Fruit fly (Drosophila melanogaster): ENCODE data around the gene rg.
A peak's percentile ranks its signal among the peaks of the same experiment; 100 is the strongest.

The rg gene

dm6 chrX:5086724-5087660 is 1.4 kb downstream of the rg start (continued):
- TF ChIP-seq OdsH (GFP tag; optimal IDR thresholded peaks at IDR 0.05) = peak; percentile 74
- TF ChIP-seq CG11902 (GFP tag; optimal IDR thresholded peaks at IDR 0.05) = peak; percentile 42
- TF ChIP-seq cyc (GFP tag; optimal IDR thresholded peaks at IDR 0.05) = peak; percentile 59
- peak; percentile 56 for TF ChIP-seq CG10631 (GFP tag; optimal IDR thresholded peaks at IDR 0.05)
- TF ChIP-seq Hr39 (GFP tag; optimal IDR thresholded peaks at IDR 0.05) = peak; percentile 77
- no peak for TF ChIP-seq Hr38 (GFP tag; optimal IDR thresholded peaks at IDR 0.05)
- peak; percentile 74 to 76 for TF ChIP-seq ss (GFP tag; optimal IDR thresholded peaks at IDR 0.05)
- peak; percentile 65 for TF ChIP-seq pdm3 (GFP tag; optimal IDR thresholded peaks at IDR 0.05)
- no peak for TF ChIP-seq Gug (GFP tag; IDR thresholded peaks at IDR 0.05)
- TF ChIP-seq CG16779 (tag; optimal IDR thresholded peaks at IDR 0.05) = peak; percentile 64
- peak; percentile 63 for TF ChIP-seq Hr4 (GFP tag; optimal IDR thresholded peaks at IDR 0.05)
- TF ChIP-seq Sox14 (GFP tag; optimal IDR thresholded peaks at IDR 0.05) = peak; percentile 51
- peak; percentile 59 for TF ChIP-seq acj6 (GFP tag; optimal IDR thresholded peaks at IDR 0.05)
- peak; percentile 46 for TF ChIP-seq Sox15 (GFP tag; optimal IDR thresholded peaks at IDR 0.05)
- peak; percentile 59 for TF ChIP-seq Eip75B (GFP tag; optimal IDR thresholded peaks at IDR 0.05)
- peak; percentile 73 for TF ChIP-seq lz (GFP tag; optimal IDR thresholded peaks at IDR 0.05)

- TF ChIP-seq CG3032 (tag; optimal IDR thresholded peaks at IDR 0.05) (no peak), Eip78C (GFP tag) (peak; percentile 22), vri (GFP tag; optimal IDR thresholded peaks at IDR 0.05) (no peak)
These were observed 2.2 kb downstream of the rg start for dm6 chrX:5087748-5088147.

dm6 chrX:5091154-5091553 is 5.6 kb downstream of the rg start:
- TF ChIP-seq dac (GFP tag; optimal IDR thresholded peaks at IDR 0.05) (no peak), Ets96B (tag; optimal IDR thresholded peaks at IDR 0.05) (no peak)

- TF ChIP-seq spab (GFP tag; optimal IDR thresholded peaks at IDR 0.05) (no peak), fkh (GFP tag; optimal IDR thresholded peaks at IDR 0.05) (peak; percentile 6), vri (GFP tag; optimal IDR thresholded peaks at IDR 0.05) (peak; percentile 0)
These were observed 6.3 kb downstream of the rg start for dm6 chrX:5091757-5092348.

dm6 chrX:5093924-5094323 is 8.4 kb downstream of the rg start:
- no peak for TF ChIP-seq Ets21C (GFP tag; optimal IDR thresholded peaks at IDR 0.05)
- no peak for TF ChIP-seq Sox102F (GFP tag; optimal IDR thresholded peaks at IDR 0.05)
- TF ChIP-seq CG10631 (GFP tag; optimal IDR thresholded peaks at IDR 0.05) = peak; percentile 11
- no peak for TF ChIP-seq CG3032 (tag; optimal IDR thresholded peaks at IDR 0.05)
- TF ChIP-seq Hr4 (GFP tag; optimal IDR thresholded peaks at IDR 0.05) = no peak
- peak; percentile 58 for TF ChIP-seq Eip78C (GFP tag)
- TF ChIP-seq pdm3 (GFP tag; optimal IDR thresholded peaks at IDR 0.05) = peak; percentile 10
- no peak for TF ChIP-seq CG32006 (GFP tag; optimal IDR thresholded peaks at IDR 0.05)
- peak; percentile 48 for TF ChIP-seq svp (GFP tag)
- TF ChIP-seq CG8319 (GFP tag; optimal IDR thresholded peaks at IDR 0.05) = no peak
- no peak for TF ChIP-seq CG3919 (GFP tag; optimal IDR thresholded peaks at IDR 0.05)
- no peak for TF ChIP-seq CG6792 (GFP tag; optimal IDR thresholded peaks at IDR 0.05)
- peak; percentile 13 for TF ChIP-seq Hr39 (GFP tag; optimal IDR thresholded peaks at IDR 0.05)
- no peak for TF ChIP-seq CG8119 (GFP tag; IDR thresholded peaks at IDR 0.05)
